Fruit fly (Drosophila melanogaster) Kc167 (cell line): Measurements from ENCODE around the gene wit.

Experiments
- h ChIP-seq: fragments of >200 bp; optimal IDR thresholded peaks from 3 replicates; lab custom pipeline; 2018; ENCODE audit warnings: missing external identifiers
- ttk ChIP-seq: sonication (Bioruptor generic); optimal IDR thresholded peaks from 2 replicates; lab custom pipeline; 2017; ENCODE audit warnings: missing external identifiers

dm6 chr3L:4028305-4028704, 43.2 kb downstream of the wit start, which contains the start of the genes Gr64b and Gr64c:
- TF ChIP-seq ttk (no peak), h (no peak)
